Worm (Caenorhabditis elegans) whole organism, L1 larva: ENCODE data around the gene tsp-2.

Experiments
- C04F5.9 ChIP-seq: sonication (generic microtip); optimal IDR thresholded peaks from 2 replicates; lab custom pipeline; 2016; ENCODE audit warnings: missing genetic modification characterization, missing compliant biosample characterization
- C34B4.2 ChIP-seq: sonication (generic microtip); optimal IDR thresholded peaks from 2 replicates; lab custom pipeline; 2017; ENCODE audit warnings: mild to moderate bottlenecking, missing genetic modification characterization, missing compliant biosample characterization
- Y116A8C.19 ChIP-seq: sonication (generic microtip); optimal IDR thresholded peaks from 2 replicates; lab custom pipeline; 2016; ENCODE audit warnings: missing compliant biosample characterization, missing genetic modification characterization, borderline replicate concordance
- aha-1 ChIP-seq: fragments of 150-350 bp; optimal IDR thresholded peaks from 2 replicates; lab custom pipeline; 2014; ENCODE audit warnings: missing biosample characterization, missing genetic modification characterization
- alr-1 ChIP-seq: fragments of 200-800 bp; sonication (Bioruptor generic); optimal IDR thresholded peaks from 2 replicates; lab custom pipeline; 2018; ENCODE audit warnings: borderline replicate concordance, mild to moderate bottlenecking, missing genetic modification characterization, missing compliant biosample characterization
- blmp-1 ChIP-seq: fragments of 150-350 bp; optimal IDR thresholded peaks from 2 replicates; lab custom pipeline; 2014; ENCODE audit warnings: missing biosample characterization, missing genetic modification characterization
- ceh-63 ChIP-seq: fragments of 200-800 bp; sonication (Bioruptor generic); optimal IDR thresholded peaks from 2 replicates; lab custom pipeline; 2018; ENCODE audit warnings: mild to moderate bottlenecking, missing genetic modification characterization, missing compliant biosample characterization
- ceh-88 ChIP-seq: fragments of 200-800 bp; sonication (Bioruptor generic); IDR thresholded peaks from 2 replicates; pipeline ENCODE4 v1.3.6; 2022; ENCODE audit warnings: missing genetic modification characterization, missing compliant biosample characterization
- ceh-90 ChIP-seq: sonication (generic microtip); optimal IDR thresholded peaks from 2 replicates; lab custom pipeline; 2016; ENCODE audit warnings: missing genetic modification characterization, missing compliant biosample characterization
- dsc-1 ChIP-seq: sonication (generic microtip); optimal IDR thresholded peaks from 2 replicates; lab custom pipeline; 2016; ENCODE audit warnings: mild to moderate bottlenecking, missing genetic modification characterization, missing compliant biosample characterization
- efl-1 ChIP-seq, 4 experiments: fragments of 150-350 bp; optimal IDR thresholded peaks in 3 of 4; peaks in 1 of 4; 1 replicate in 1 of 4; 2 replicates in 3 of 4; lab custom pipeline; 2014; ENCODE audit warnings: missing biosample characterization in 2 of 4, missing genetic modification characterization in 2 of 4, missing genetic modification reagents in 2 of 4
- efl-3 ChIP-seq: fragments of 200-800 bp; sonication (Bioruptor generic); optimal IDR thresholded peaks from 2 replicates; lab custom pipeline; 2018; ENCODE audit warnings: mild to moderate bottlenecking, missing genetic modification characterization, missing compliant biosample characterization
- egl-27 ChIP-seq, 2 experiments: fragments of 150-350 bp in 1 of 2; sonication (generic microtip); optimal IDR thresholded peaks; 3 replicates each; lab custom pipeline; 2017 to 2018; ENCODE audit warnings: missing biosample characterization in 2 of 2, missing genetic modification characterization in 2 of 2, missing genetic modification reagents in 2 of 2
- elt-2 ChIP-seq: sonication (generic microtip); optimal IDR thresholded peaks from 2 replicates; lab custom pipeline; 2016; ENCODE audit warnings: missing genetic modification characterization, mild to moderate bottlenecking, inconsistent platforms, missing compliant biosample characterization, missing genetic modification reagents
- elt-3 ChIP-seq, 6 experiments: fragments of 150-350 bp in 1 of 6; sonication (generic microtip); optimal IDR thresholded peaks; 2 replicates each; lab custom pipeline; 2017 to 2018; ENCODE audit warnings: missing biosample characterization in 6 of 6, missing genetic modification characterization in 6 of 6, inconsistent platforms in 1 of 6
- fkh-4 ChIP-seq: sonication (generic microtip); optimal IDR thresholded peaks from 2 replicates; lab custom pipeline; 2016; ENCODE audit warnings: missing compliant biosample characterization, missing genetic modification characterization, borderline replicate concordance
- fkh-8 ChIP-seq: sonication (generic microtip); optimal IDR thresholded peaks from 2 replicates; lab custom pipeline; 2016; ENCODE audit warnings: mild to moderate bottlenecking, missing genetic modification characterization, missing compliant biosample characterization
- fos-1 ChIP-seq: fragments of 150-350 bp; optimal IDR thresholded peaks from 2 replicates; lab custom pipeline; 2014; ENCODE audit warnings: missing biosample characterization, missing genetic modification characterization
- hlh-4 ChIP-seq: sonication (generic microtip); optimal IDR thresholded peaks from 2 replicates; lab custom pipeline; 2016; ENCODE audit warnings: mild to moderate bottlenecking, missing genetic modification characterization, missing compliant biosample characterization
- hpl-2 ChIP-seq: fragments of 150-350 bp; optimal IDR thresholded peaks from 2 replicates; lab custom pipeline; 2014; ENCODE audit warnings: missing biosample characterization, missing genetic modification reagents, missing genetic modification characterization
- irx-1 ChIP-seq: sonication (generic microtip); optimal IDR thresholded peaks from 2 replicates; lab custom pipeline; 2016; ENCODE audit warnings: missing genetic modification characterization, missing compliant biosample characterization
- isw-1 ChIP-seq: fragments of 200-800 bp; sonication (Bioruptor generic); IDR thresholded peaks from 2 replicates; pipeline ENCODE4 v1.3.6; 2022; ENCODE audit warnings: missing genetic modification characterization, missing compliant biosample characterization
- jun-1 ChIP-seq: fragments of 150-350 bp; optimal IDR thresholded peaks from 2 replicates; lab custom pipeline; 2014; ENCODE audit warnings: missing biosample characterization, missing genetic modification reagents, missing genetic modification characterization
- lin-13 ChIP-seq: fragments of 150-350 bp; optimal IDR thresholded peaks from 2 replicates; lab custom pipeline; 2014; ENCODE audit warnings: missing biosample characterization, missing genetic modification reagents, missing genetic modification characterization
- lin-14 ChIP-seq: fragments of 200-800 bp; sonication (Bioruptor generic); optimal IDR thresholded peaks from 2 replicates; lab custom pipeline; 2018; ENCODE audit warnings: mild to moderate bottlenecking, missing genetic modification characterization, moderate library complexity, missing compliant biosample characterization
- lin-15B ChIP-seq: fragments of 150-350 bp; sonication (generic microtip); optimal IDR thresholded peaks from 3 replicates; lab custom pipeline; 2014; ENCODE audit warnings: missing biosample characterization, missing genetic modification characterization
- lin-35 ChIP-seq, 2 experiments: fragments of 150-350 bp; optimal IDR thresholded peaks; 2 replicates each; lab custom pipeline; 2014; ENCODE audit warnings: missing biosample characterization in 2 of 2, missing genetic modification characterization in 2 of 2, missing genetic modification reagents in 2 of 2
- lin-39 ChIP-seq: fragments of 150-350 bp; optimal IDR thresholded peaks from 2 replicates; lab custom pipeline; 2014; ENCODE audit warnings: missing biosample characterization, missing genetic modification reagents, missing genetic modification characterization
- mdl-1 ChIP-seq, 2 experiments: fragments of 150-350 bp; optimal IDR thresholded peaks; 2 replicates each; lab custom pipeline; 2014 to 2017; ENCODE audit warnings: missing biosample characterization in 2 of 2, missing genetic modification characterization in 2 of 2, inconsistent platforms in 1 of 2
- mef-2 ChIP-seq: fragments of 150-350 bp; optimal IDR thresholded peaks from 2 replicates; lab custom pipeline; 2014; ENCODE audit warnings: missing biosample characterization, missing genetic modification characterization
- mep-1 ChIP-seq: fragments of 150-350 bp; optimal IDR thresholded peaks from 2 replicates; lab custom pipeline; 2014; ENCODE audit warnings: missing biosample characterization, missing genetic modification characterization
- nhr-19 ChIP-seq: fragments of 200-800 bp; sonication (Bioruptor generic); conservative IDR thresholded peaks from 2 replicates; pipeline ENCODE4 v1.3.6; 2022; ENCODE audit warnings: missing genetic modification characterization, missing compliant biosample characterization
- nhr-237 ChIP-seq: fragments of 150-350 bp; optimal IDR thresholded peaks from 2 replicates; lab custom pipeline; 2014; ENCODE audit warnings: missing biosample characterization, missing genetic modification characterization
- nhr-28 ChIP-seq: fragments of 150-350 bp; optimal IDR thresholded peaks from 2 replicates; lab custom pipeline; 2014; ENCODE audit warnings: missing biosample characterization, missing genetic modification characterization
- nhr-47 ChIP-seq: sonication (generic microtip); optimal IDR thresholded peaks from 2 replicates; lab custom pipeline; 2016; ENCODE audit warnings: mild to moderate bottlenecking, missing genetic modification characterization, moderate library complexity, missing compliant biosample characterization
- nhr-71 ChIP-seq: sonication (generic microtip); optimal IDR thresholded peaks from 2 replicates; lab custom pipeline; 2016; ENCODE audit warnings: mild to moderate bottlenecking, missing genetic modification characterization, moderate library complexity, missing compliant biosample characterization
- nhr-84 ChIP-seq: sonication (generic microtip); optimal IDR thresholded peaks from 2 replicates; lab custom pipeline; 2017; ENCODE audit warnings: missing biosample characterization, missing genetic modification characterization
- nhr-85 ChIP-seq: sonication (generic microtip); peaks from one replicate; lab custom pipeline; 2016; ENCODE audit warnings: missing genetic modification characterization, inconsistent platforms, missing compliant biosample characterization
- pag-3 ChIP-seq: sonication (generic microtip); optimal IDR thresholded peaks from 2 replicates; lab custom pipeline; 2017; ENCODE audit warnings: missing genetic modification characterization, mild to moderate bottlenecking, missing compliant biosample characterization, antibody characterized with exemption, borderline replicate concordance; ENCODE audit not compliant: insufficient read depth
- rnt-1 ChIP-seq: sonication (generic microtip); optimal IDR thresholded peaks from 2 replicates; lab custom pipeline; 2016; ENCODE audit warnings: mild to moderate bottlenecking, missing genetic modification characterization, moderate library complexity, missing compliant biosample characterization
- sptf-1 ChIP-seq: fragments of 150-350 bp; optimal IDR thresholded peaks from 2 replicates; lab custom pipeline; 2014; ENCODE audit warnings: missing biosample characterization, missing genetic modification characterization
- tbx-2 ChIP-seq: sonication (generic microtip); optimal IDR thresholded peaks from 2 replicates; lab custom pipeline; 2016; ENCODE audit warnings: missing genetic modification characterization, missing compliant biosample characterization
- unc-30 ChIP-seq: sonication (generic microtip); optimal IDR thresholded peaks from 2 replicates; lab custom pipeline; 2017; ENCODE audit warnings: missing biosample characterization, missing genetic modification characterization
- unc-86 ChIP-seq: sonication (generic microtip); optimal IDR thresholded peaks from 2 replicates; lab custom pipeline; 2016; ENCODE audit warnings: missing genetic modification characterization, missing compliant biosample characterization
- unc-98 ChIP-seq: fragments of 200-800 bp; sonication (Bioruptor generic); IDR thresholded peaks from 2 replicates; pipeline ENCODE4 v1.3.6; 2022; ENCODE audit warnings: missing genetic modification characterization, missing compliant biosample characterization
- vab-15 ChIP-seq: sonication (generic microtip); optimal IDR thresholded peaks from 2 replicates; lab custom pipeline; 2017; ENCODE audit warnings: missing genotype, mild to moderate bottlenecking, missing genetic modification characterization, missing compliant biosample characterization
- xbp-1 ChIP-seq: sonication (generic microtip); optimal IDR thresholded peaks from 2 replicates; lab custom pipeline; 2016; ENCODE audit warnings: missing genetic modification characterization, missing compliant biosample characterization
- zip-4 ChIP-seq: fragments of 200-800 bp; sonication (Bioruptor generic); optimal IDR thresholded peaks from 2 replicates; lab custom pipeline; 2018; ENCODE audit warnings: mild to moderate bottlenecking, missing genetic modification characterization, moderate library complexity, missing compliant biosample characterization
- ztf-11 ChIP-seq, 2 experiments: sonication (generic microtip); optimal IDR thresholded peaks; 2 replicates each; lab custom pipeline; 2016 to 2017; ENCODE audit warnings: missing genetic modification characterization in 2 of 2, missing biosample characterization in 1 of 2, missing compliant biosample characterization in 1 of 2

The tsp-2 gene

DNA sequence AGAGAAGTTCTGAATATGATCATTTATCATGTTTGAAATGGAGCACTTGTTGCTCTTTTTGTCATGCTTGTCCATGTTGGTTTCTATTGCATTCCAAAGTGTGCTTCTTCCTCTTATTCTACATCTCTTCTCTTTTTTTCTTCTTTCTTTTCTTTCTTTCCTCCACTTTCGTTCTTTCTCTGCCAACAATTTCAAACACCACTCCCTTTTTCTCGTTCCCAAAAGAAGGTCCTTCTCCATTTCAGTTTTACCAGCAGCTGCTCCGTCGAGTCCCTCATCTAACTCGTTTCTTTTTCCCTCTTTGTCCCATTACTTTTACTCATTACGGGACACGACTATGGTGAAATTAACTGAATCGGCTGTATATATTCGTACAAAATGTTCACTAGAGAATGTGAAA is 17.2 kb upstream of the tsp-2 start, which contains the start of gene F09G8.5:
Gene F09G8.5, plus strand, starts transcription at position 38 of the 400 bp plus-strand sequence.
- no peak for TF ChIP-seq rnt-1 (tag; lab: Kevin White, UChicago)
- TF ChIP-seq lin-14: peak; percentile 54

ce11 chrIII:8250007-8250683 is 12.4 kb upstream of the tsp-2 start, which contains the start of gene knl-1:
Gene knl-1 (plus strand): TSS chrIII:8250632.
- TF ChIP-seq alr-1 (tag; lab: Kevin White, UChicago): no peak
- no peak for TF ChIP-seq C34B4.2 (tag; lab: Kevin White, UChicago)
- no peak for TF ChIP-seq nhr-47 (tag; lab: Kevin White, UChicago)
- no peak for TF ChIP-seq nhr-71
- peak; percentile 72 for TF ChIP-seq blmp-1 (tag; lab: Kevin White, UChicago)
- TF ChIP-seq xbp-1 (tag; lab: Kevin White, UChicago): peak; percentile 22
- peak; percentile 84 to 91 for TF ChIP-seq efl-1 (optimal IDR thresholded peaks at IDR 0.05; lab: Kevin White, UChicago)
- peak; percentile 83 to 97 for TF ChIP-seq efl-1 (GFP tag; optimal IDR thresholded peaks at IDR 0.05 in 1 of 2; lab: Kevin White, UChicago)
- TF ChIP-seq C04F5.9 (tag; lab: Kevin White, UChicago): no peak
- no peak for TF ChIP-seq mdl-1 (tag; optimal IDR thresholded peaks at IDR 0.05; lab: Kevin White, UChicago)
- no peak for TF ChIP-seq ceh-90 (tag; lab: Kevin White, UChicago)
- TF ChIP-seq hpl-2: no peak
- no peak for TF ChIP-seq tbx-2
- TF ChIP-seq pag-3 (tag; lab: Kevin White, UChicago): no peak
- peak; percentile 69 for TF ChIP-seq mep-1 (tag; lab: Kevin White, UChicago)
- TF ChIP-seq nhr-85 (tag; lab: Kevin White, UChicago): peak; percentile 62
- TF ChIP-seq unc-98 (GFP tag; lab: Robert Waterston, UW): no peak
- no peak for TF ChIP-seq ceh-63 (GFP tag; lab: Kevin White, UChicago)
- no peak for TF ChIP-seq ceh-88 (GFP tag; lab: Robert Waterston, UW)
- peak; percentile 77 to 94 for TF ChIP-seq lin-35 (GFP tag; optimal IDR thresholded peaks at IDR 0.05; lab: Kevin White, UChicago)
- no peak for TF ChIP-seq elt-2
- TF ChIP-seq ztf-11 (tag; optimal IDR thresholded peaks at IDR 0.05; lab: Kevin White, UChicago): no peak
- TF ChIP-seq nhr-237 (tag; lab: Kevin White, UChicago): peak; percentile 2
- TF ChIP-seq dsc-1 (tag; lab: Kevin White, UChicago): no peak
- no peak for TF ChIP-seq fos-1
- no peak for TF ChIP-seq nhr-84 (tag; lab: Kevin White, UChicago)
- no peak for TF ChIP-seq jun-1 (tag; lab: Kevin White, UChicago)
- no peak for TF ChIP-seq aha-1
- TF ChIP-seq isw-1 (GFP tag; lab: Robert Waterston, UW): no peak; the same call in 1 of the 2 replicates
- TF ChIP-seq fkh-8 (tag; lab: Kevin White, UChicago): peak; percentile 19
- no peak for TF ChIP-seq Y116A8C.19
- TF ChIP-seq nhr-19 (GFP tag; lab: Robert Waterston, UW): no peak
- TF ChIP-seq unc-86 (tag; lab: Kevin White, UChicago): no peak
- TF ChIP-seq zip-4 (GFP tag; lab: Kevin White, UChicago): no peak
- peak; percentile 49 for TF ChIP-seq lin-13 (GFP tag; lab: Kevin White, UChicago)
- no peak for TF ChIP-seq sptf-1 (tag; lab: Kevin White, UChicago)
- peak; percentile 17 for TF ChIP-seq vab-15
- TF ChIP-seq nhr-28 (tag; lab: Kevin White, UChicago): no peak
- no peak for TF ChIP-seq mef-2 (tag; lab: Kevin White, UChicago)
- no peak for TF ChIP-seq irx-1 (tag; lab: Kevin White, UChicago)
- TF ChIP-seq fkh-4 (tag; lab: Kevin White, UChicago): peak; percentile 5
- TF ChIP-seq lin-39 (tag; lab: Kevin White, UChicago): no peak
- TF ChIP-seq lin-15B: peak; percentile 74
- TF ChIP-seq unc-30: no peak
- TF ChIP-seq egl-27 (tag; optimal IDR thresholded peaks at IDR 0.05; lab: Kevin White, UChicago): no peak
- no peak for TF ChIP-seq efl-3
- peak in 1 of 6 experiments; percentile 22 for TF ChIP-seq elt-3 (tag; optimal IDR thresholded peaks at IDR 0.05; lab: Kevin White, UChicago)
- TF ChIP-seq hlh-4: no peak
